Worm (Caenorhabditis elegans) whole organism, L2 larva: Measurements from ENCODE around the gene eppl-1.
A peak's percentile ranks its signal among the peaks of the same experiment; 100 is the strongest.

Experiments used
- C34F6.9 ChIP-seq: fragments of 150-350 bp; optimal IDR thresholded peaks from 2 replicates; lab custom pipeline; 2014; ENCODE audit warnings: missing biosample characterization, missing genetic modification characterization
- Y55F3AM.14 ChIP-seq: fragments of 200-800 bp; sonication (Bioruptor generic); optimal IDR thresholded peaks from 2 replicates; lab custom pipeline; 2018; ENCODE audit warnings: mild to moderate bottlenecking, missing genetic modification characterization, missing compliant biosample characterization
- ZK546.5 ChIP-seq: sonication (generic microtip); optimal IDR thresholded peaks from 2 replicates; lab custom pipeline; 2017; ENCODE audit warnings: missing biosample characterization, missing genetic modification characterization
- alr-1 ChIP-seq: fragments of 150-350 bp; optimal IDR thresholded peaks from 2 replicates; lab custom pipeline; 2014; ENCODE audit warnings: missing biosample characterization, missing genetic modification characterization
- aly-2 ChIP-seq: fragments of 150-350 bp; optimal IDR thresholded peaks from 2 replicates; lab custom pipeline; 2014; ENCODE audit warnings: missing biosample characterization, missing genetic modification characterization
- ama-1 ChIP-seq: fragments of 150-350 bp; optimal IDR thresholded peaks from 2 replicates; lab custom pipeline; 2018; ENCODE audit warnings: inconsistent platforms
- ceh-82 ChIP-seq: fragments of 150-350 bp; optimal IDR thresholded peaks from 2 replicates; lab custom pipeline; 2014; ENCODE audit warnings: missing biosample characterization, missing genetic modification characterization
- crh-2 ChIP-seq: sonication (generic microtip); optimal IDR thresholded peaks from 2 replicates; lab custom pipeline; 2017; ENCODE audit warnings: missing biosample characterization, missing genetic modification characterization
- dmd-4 ChIP-seq: sonication (generic microtip); optimal IDR thresholded peaks from 2 replicates; lab custom pipeline; 2017; ENCODE audit warnings: missing biosample characterization, missing genetic modification characterization
- egl-27 ChIP-seq: sonication (generic microtip); optimal IDR thresholded peaks from 3 replicates; lab custom pipeline; 2017; ENCODE audit warnings: missing biosample characterization, missing genetic modification reagents, missing genetic modification characterization
- elt-1 ChIP-seq: fragments of 150-350 bp; optimal IDR thresholded peaks from 2 replicates; lab custom pipeline; 2014; ENCODE audit warnings: missing biosample characterization, missing genetic modification characterization
- elt-3 ChIP-seq: sonication (generic microtip); optimal IDR thresholded peaks from 2 replicates; lab custom pipeline; 2017; ENCODE audit warnings: missing biosample characterization, missing genetic modification characterization
- fos-1 ChIP-seq: fragments of 150-350 bp; optimal IDR thresholded peaks from 2 replicates; lab custom pipeline; 2014; ENCODE audit warnings: missing biosample characterization, missing genetic modification characterization
- gmeb-1 ChIP-seq: fragments of 150-350 bp; optimal IDR thresholded peaks from 2 replicates; lab custom pipeline; 2014; ENCODE audit warnings: missing biosample characterization, missing genetic modification characterization
- lsy-2 ChIP-seq, 2 experiments: fragments of 150-350 bp in 1 of 2; sonication (generic microtip) in 1 of 2; optimal IDR thresholded peaks; 2 replicates each; lab custom pipeline; 2014 to 2017; ENCODE audit warnings: missing biosample characterization in 2 of 2, missing genetic modification characterization in 2 of 2
- mab-5 ChIP-seq: fragments of 150-350 bp; optimal IDR thresholded peaks from 2 replicates; lab custom pipeline; 2014; ENCODE audit warnings: missing biosample characterization, missing genetic modification characterization
- mbf-1 ChIP-seq: sonication (generic microtip); optimal IDR thresholded peaks from 2 replicates; lab custom pipeline; 2017; ENCODE audit warnings: missing biosample characterization, missing genetic modification characterization
- mdl-1 ChIP-seq, 2 experiments: fragments of 150-350 bp in 1 of 2; sonication (generic microtip) in 1 of 2; optimal IDR thresholded peaks; 2 replicates each; lab custom pipeline; 2017; ENCODE audit warnings: missing biosample characterization in 2 of 2, missing genetic modification characterization in 2 of 2
- nhr-10 ChIP-seq: sonication (generic microtip); optimal IDR thresholded peaks from 2 replicates; lab custom pipeline; 2017; ENCODE audit warnings: missing biosample characterization, missing genetic modification characterization
- nhr-11 ChIP-seq: fragments of 150-350 bp; optimal IDR thresholded peaks from 2 replicates; lab custom pipeline; 2014; ENCODE audit warnings: missing biosample characterization, missing genetic modification characterization
- nhr-129 ChIP-seq: fragments of 150-350 bp; optimal IDR thresholded peaks from 2 replicates; lab custom pipeline; 2014; ENCODE audit warnings: missing biosample characterization, missing genetic modification characterization
- nhr-21 ChIP-seq: fragments of 150-350 bp; optimal IDR thresholded peaks from 2 replicates; lab custom pipeline; 2014; ENCODE audit warnings: missing biosample characterization, missing genetic modification characterization
- nhr-23 ChIP-seq: fragments of 150-350 bp; optimal IDR thresholded peaks from 2 replicates; lab custom pipeline; 2014; ENCODE audit warnings: missing biosample characterization, missing genetic modification reagents, missing genetic modification characterization
- nhr-237 ChIP-seq: fragments of 150-350 bp; optimal IDR thresholded peaks from 2 replicates; lab custom pipeline; 2014; ENCODE audit warnings: missing biosample characterization, missing genetic modification characterization
- nhr-25 ChIP-seq: fragments of 150-350 bp; sonication (generic microtip); optimal IDR thresholded peaks from 3 replicates; lab custom pipeline; 2014; ENCODE audit warnings: missing biosample characterization, missing genetic modification characterization
- nhr-6 ChIP-seq: fragments of 150-350 bp; optimal IDR thresholded peaks from 2 replicates; lab custom pipeline; 2014; ENCODE audit warnings: missing biosample characterization, missing genetic modification characterization
- nhr-77 ChIP-seq: fragments of 150-350 bp; optimal IDR thresholded peaks from 2 replicates; lab custom pipeline; 2014; ENCODE audit warnings: missing biosample characterization, missing genetic modification characterization
- peb-1 ChIP-seq: fragments of 150-350 bp; optimal IDR thresholded peaks from 2 replicates; lab custom pipeline; 2014; ENCODE audit warnings: missing biosample characterization, missing genetic modification characterization
- sem-4 ChIP-seq: fragments of 150-350 bp; optimal IDR thresholded peaks from 2 replicates; lab custom pipeline; 2014; ENCODE audit warnings: missing biosample characterization, missing genetic modification reagents, missing genetic modification characterization
- skn-1 ChIP-seq: sonication (generic microtip); optimal IDR thresholded peaks from 2 replicates; lab custom pipeline; 2017; ENCODE audit warnings: missing biosample characterization, missing genetic modification characterization
- sma-3 ChIP-seq: sonication (generic microtip); optimal IDR thresholded peaks from 2 replicates; lab custom pipeline; 2016; ENCODE audit warnings: missing genetic modification reagents, missing genetic modification characterization, missing compliant biosample characterization
- sma-9 ChIP-seq, 2 experiments: fragments of 150-350 bp in 1 of 2; sonication (generic microtip) in 1 of 2; optimal IDR thresholded peaks; 2 replicates each; lab custom pipeline; 2014 to 2016; ENCODE audit warnings: missing genetic modification characterization in 2 of 2, mild to moderate bottlenecking in 1 of 2, missing biosample characterization in 1 of 2, missing compliant biosample characterization in 1 of 2, missing genetic modification reagents in 1 of 2, moderate library complexity in 1 of 2
- snpc-4 ChIP-seq: fragments of 150-350 bp; optimal IDR thresholded peaks from 2 replicates; lab custom pipeline; 2014; ENCODE audit warnings: missing biosample characterization, missing genetic modification characterization
- unc-39 ChIP-seq: fragments of 150-350 bp; optimal IDR thresholded peaks from 2 replicates; lab custom pipeline; 2014; ENCODE audit warnings: missing biosample characterization, missing genetic modification characterization
- unc-62 ChIP-seq: fragments of 150-350 bp; optimal IDR thresholded peaks from 2 replicates; lab custom pipeline; 2014; ENCODE audit warnings: missing biosample characterization, missing genetic modification reagents, missing genetic modification characterization
- zag-1 ChIP-seq: fragments of 150-350 bp; optimal IDR thresholded peaks from 2 replicates; lab custom pipeline; 2014; ENCODE audit warnings: missing biosample characterization, missing genetic modification characterization
- ztf-11 ChIP-seq: sonication (generic microtip); optimal IDR thresholded peaks from 2 replicates; lab custom pipeline; 2017; ENCODE audit warnings: missing biosample characterization, missing genetic modification characterization

The eppl-1 gene

ce11 chrIV:8488043-8488442 is 36.5 kb upstream of the eppl-1 start:
- TF ChIP-seq nhr-21 (tag; lab: Kevin White, UChicago) = no peak
- no peak for TF ChIP-seq nhr-10 (tag; lab: Kevin White, UChicago)
- TF ChIP-seq zag-1 (tag; lab: Kevin White, UChicago) = no peak
- no peak for TF ChIP-seq sem-4 (tag; lab: Kevin White, UChicago)
- no peak for TF ChIP-seq ZK546.5
- no peak for TF ChIP-seq ama-1
- TF ChIP-seq peb-1 (tag; lab: Kevin White, UChicago) = no peak
- TF ChIP-seq Y55F3AM.14 (GFP tag; lab: Kevin White, UChicago) = no peak
- no peak for TF ChIP-seq nhr-23 (tag; lab: Kevin White, UChicago)
- no peak for TF ChIP-seq ztf-11
- TF ChIP-seq nhr-237 (tag; lab: Kevin White, UChicago) = no peak
- TF ChIP-seq aly-2 = no peak

DNA sequence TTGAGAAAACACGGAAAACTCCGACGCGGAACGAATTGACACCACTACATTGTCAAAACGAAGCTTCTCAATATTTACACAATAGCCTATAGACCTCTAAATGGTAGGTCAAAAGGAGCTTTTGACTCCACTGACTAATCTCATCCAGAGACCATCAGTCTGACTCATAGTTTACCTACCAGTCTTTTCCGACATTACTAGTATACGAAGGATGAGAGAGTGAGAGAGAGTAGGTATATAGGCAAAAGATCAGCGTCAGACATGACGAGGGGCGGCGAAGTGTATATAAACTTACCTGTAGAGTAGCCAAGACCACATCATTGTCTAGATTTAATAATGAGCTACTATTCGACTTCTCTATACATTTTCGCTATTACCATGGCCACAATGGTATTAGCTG is 35.6 kb upstream of the eppl-1 start, which contains the start of gene srlf-3:
Gene srlf-3, plus strand, starts transcription at position 301 of the 400 bp plus-strand sequence.
- no peak for TF ChIP-seq nhr-11 (tag; lab: Kevin White, UChicago)
- TF ChIP-seq mab-5 = no peak
- no peak for TF ChIP-seq nhr-10 (tag; lab: Kevin White, UChicago)
- TF ChIP-seq peb-1 (tag; lab: Kevin White, UChicago) = no peak
- no peak for TF ChIP-seq C34F6.9
- TF ChIP-seq snpc-4 = no peak
- TF ChIP-seq alr-1 = no peak
- TF ChIP-seq elt-3 = no peak

- peak in 1 of 2 experiments; percentile 43 for TF ChIP-seq mdl-1 (tag; optimal IDR thresholded peaks at IDR 0.05; lab: Kevin White, UChicago)
- TF ChIP-seq crh-2 (tag; lab: Kevin White, UChicago) = peak; percentile 81
- TF ChIP-seq sma-3 (GFP tag; lab: Kevin White, UChicago) = peak; percentile 5
- TF ChIP-seq sma-9 (GFP tag; optimal IDR thresholded peaks at IDR 0.05; lab: Kevin White, UChicago) = peak; percentile 55
- no peak for TF ChIP-seq sma-9 (tag; optimal IDR thresholded peaks at IDR 0.05; lab: Kevin White, UChicago)
- peak; percentile 78 for TF ChIP-seq fos-1 (tag; lab: Kevin White, UChicago)
- TF ChIP-seq gmeb-1 (tag; lab: Kevin White, UChicago) = peak; percentile 40
- no peak for TF ChIP-seq ztf-11
- TF ChIP-seq skn-1 (tag; lab: Kevin White, UChicago) = peak; percentile 41
- no peak for TF ChIP-seq lsy-2 (tag; optimal IDR thresholded peaks at IDR 0.05; lab: Kevin White, UChicago)
- TF ChIP-seq unc-62 (GFP tag; lab: Kevin White, UChicago) = no peak
Observed at ce11 chrIV:8481308-8481707, 29.7 kb upstream of the eppl-1 start, which contains the start of gene spp-8. spp-8 (plus strand) TSS chrIV:8481664.

DNA sequence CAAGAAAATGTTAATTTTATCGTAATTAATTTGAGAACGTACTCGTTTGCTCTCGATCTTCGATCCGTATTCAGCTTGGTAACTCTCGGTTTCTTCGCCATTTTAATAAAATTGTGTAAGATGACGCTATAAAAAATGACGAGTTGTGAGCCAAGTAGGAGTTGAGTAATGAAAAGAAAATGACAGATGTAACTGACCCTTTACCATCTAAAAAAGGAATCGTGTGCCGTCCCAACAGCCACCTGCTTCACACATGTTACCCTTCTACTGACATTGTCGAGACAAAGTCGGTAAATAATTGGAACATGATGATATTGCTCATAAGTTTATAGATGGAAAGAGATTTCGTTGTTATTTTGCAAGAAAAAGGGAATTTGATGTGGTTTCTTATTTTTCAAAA is 27.8 kb upstream of the eppl-1 start, which contains the start of gene hlh-12:
Gene hlh-12, minus strand, starts transcription at position 101 of the 400 bp plus-strand sequence.
- no peak for TF ChIP-seq unc-39
- TF ChIP-seq mbf-1 (tag; lab: Kevin White, UChicago) = no peak
- TF ChIP-seq unc-62 (GFP tag; lab: Kevin White, UChicago) = no peak
- no peak for TF ChIP-seq nhr-129 (tag; lab: Kevin White, UChicago)
- no peak for TF ChIP-seq elt-1 (tag; lab: Kevin White, UChicago)
- TF ChIP-seq nhr-77 (tag; lab: Kevin White, UChicago) = no peak
- TF ChIP-seq ceh-82 (tag; lab: Kevin White, UChicago) = no peak
- TF ChIP-seq mab-5 = no peak
- TF ChIP-seq nhr-25 (tag; lab: Kevin White, UChicago) = no peak
- TF ChIP-seq gmeb-1 (tag; lab: Kevin White, UChicago) = no peak
- no peak for TF ChIP-seq ama-1
- no peak for TF ChIP-seq dmd-4 (tag; lab: Kevin White, UChicago)
- TF ChIP-seq nhr-23 (tag; lab: Kevin White, UChicago) = no peak
- TF ChIP-seq mdl-1 (tag; optimal IDR thresholded peaks at IDR 0.05; lab: Kevin White, UChicago) = no peak
- no peak for TF ChIP-seq egl-27 (tag; lab: Kevin White, UChicago)
- no peak for TF ChIP-seq nhr-21 (tag; lab: Kevin White, UChicago)
- no peak for TF ChIP-seq alr-1
- no peak for TF ChIP-seq ZK546.5

DNA sequence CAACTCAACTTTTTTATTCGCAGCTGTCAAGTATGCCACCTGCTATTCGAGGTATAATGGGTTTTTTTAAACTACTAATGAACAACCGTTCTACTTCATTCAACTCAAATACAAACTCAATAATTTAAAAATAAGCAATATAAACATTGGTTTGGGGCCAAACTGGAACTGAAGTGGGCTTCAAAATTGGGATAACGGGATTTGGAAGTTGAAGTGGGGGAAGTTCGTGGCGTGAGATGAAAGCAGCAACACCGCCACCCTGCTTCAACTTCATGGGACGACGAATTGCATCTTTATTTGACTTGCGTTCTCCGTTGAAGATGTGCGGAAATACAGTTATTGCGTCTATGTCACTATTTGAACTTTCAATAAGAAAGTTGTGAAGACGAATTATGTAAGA is 27.0 kb upstream of the eppl-1 start:
- TF ChIP-seq nhr-21 (tag; lab: Kevin White, UChicago) (no peak), ceh-82 (tag; lab: Kevin White, UChicago) (no peak), elt-1 (tag; lab: Kevin White, UChicago) (no peak), snpc-4 (no peak), zag-1 (tag; lab: Kevin White, UChicago) (no peak), mdl-1 (tag; optimal IDR thresholded peaks at IDR 0.05; lab: Kevin White, UChicago) (no peak), nhr-6 (tag; lab: Kevin White, UChicago) (no peak), unc-62 (GFP tag; lab: Kevin White, UChicago) (no peak), C34F6.9 (no peak), lsy-2 (tag; optimal IDR thresholded peaks at IDR 0.05; lab: Kevin White, UChicago) (no peak)
